Fruit fly (Drosophila melanogaster) whole organism, wandering third instar larva: ENCODE measurements around the gene CG2082.
A peak's percentile ranks its signal among the peaks of the same experiment; 100 is the strongest.

ENCODE experiments used
- Abd-B ChIP-seq: fragments of >200 bp; optimal IDR thresholded peaks from 2 replicates; lab custom pipeline; 2017; ENCODE audit warnings: missing biosample characterization, missing genetic modification characterization
- CG32264 ChIP-seq: fragments of 200-800 bp; sonication (Bioruptor generic); optimal IDR thresholded peaks from 2 replicates; lab custom pipeline; 2016; ENCODE audit warnings: missing biosample characterization, missing genetic modification characterization
- CG9705 ChIP-seq: fragments of 200-800 bp; sonication (Bioruptor generic); optimal IDR thresholded peaks from 2 replicates; lab custom pipeline; 2018; ENCODE audit warnings: missing biosample characterization, mild to moderate bottlenecking, missing genetic modification characterization
- CrebA ChIP-seq: fragments of 200-800 bp; sonication (Bioruptor generic); optimal IDR thresholded peaks from 2 replicates; lab custom pipeline; 2016; ENCODE audit warnings: missing biosample characterization, mild to moderate bottlenecking, missing genetic modification characterization, borderline replicate concordance
- Dfd ChIP-seq: fragments of >200 bp; optimal IDR thresholded peaks from 2 replicates; lab custom pipeline; 2017; ENCODE audit warnings: missing biosample characterization, missing genetic modification characterization
- Dif ChIP-seq: fragments of 200-275, 200-300 bp; sonication (Bioruptor generic); optimal IDR thresholded peaks from 2 replicates; lab custom pipeline; 2018; ENCODE audit warnings: missing biosample characterization, missing genetic modification characterization; ENCODE audit not compliant: partially characterized antibody
- GATAd ChIP-seq: sonication (Bioruptor generic); optimal IDR thresholded peaks from 2 replicates; lab custom pipeline; 2016; ENCODE audit warnings: missing biosample characterization, missing genetic modification characterization
- HLH106 ChIP-seq: fragments of 200-800 bp; optimal IDR thresholded peaks from 3 replicates; lab custom pipeline; 2019; ENCODE audit warnings: missing biosample characterization, mild to moderate bottlenecking, missing genetic modification characterization, moderate library complexity
- Hr78 ChIP-seq: fragments of >200 bp; optimal IDR thresholded peaks from 2 replicates; lab custom pipeline; 2017; ENCODE audit warnings: missing biosample characterization, missing genetic modification characterization
- Hr83 ChIP-seq: fragments of 200-300 bp; sonication (Bioruptor generic); optimal IDR thresholded peaks from 2 replicates; lab custom pipeline; 2016; ENCODE audit warnings: missing biosample characterization, mild to moderate bottlenecking, missing genetic modification characterization, moderate library complexity; ENCODE audit not compliant: poor library complexity, severe bottlenecking
- Jra ChIP-seq: sonication (Bioruptor generic); optimal IDR thresholded peaks from 2 replicates; lab custom pipeline; 2016; ENCODE audit warnings: missing biosample characterization, missing genetic modification characterization
- Mio ChIP-seq: sonication (Bioruptor generic); optimal IDR thresholded peaks from 2 replicates; lab custom pipeline; 2016; ENCODE audit warnings: missing biosample characterization, missing genetic modification characterization
- Myc ChIP-seq: fragments of >200 bp; optimal IDR thresholded peaks from 2 replicates; lab custom pipeline; 2017
- OdsH ChIP-seq: fragments of 200-800 bp; sonication (Bioruptor generic); optimal IDR thresholded peaks from 2 replicates; lab custom pipeline; 2016; ENCODE audit warnings: missing biosample characterization, mild to moderate bottlenecking, missing genetic modification characterization
- Sp1 ChIP-seq: fragments of 200-800 bp; sonication (Bioruptor generic); optimal IDR thresholded peaks from 3 replicates; lab custom pipeline; 2019; ENCODE audit warnings: missing biosample characterization, mild to moderate bottlenecking, missing genetic modification characterization, moderate library complexity
- Vsx2 ChIP-seq: fragments of 200-300, 225-300 bp; sonication (Bioruptor generic); optimal IDR thresholded peaks from 2 replicates; lab custom pipeline; 2018; ENCODE audit warnings: missing biosample characterization, missing genetic modification characterization; ENCODE audit not compliant: partially characterized antibody
- br ChIP-seq: fragments of 200-800 bp; sonication (Bioruptor generic); optimal IDR thresholded peaks from 2 replicates; lab custom pipeline; 2016; ENCODE audit warnings: missing biosample characterization, missing genetic modification characterization
- dl ChIP-seq, 2 experiments: fragments of 175-275, 200-275 bp in 1 of 2; fragments of 200-275 bp in 1 of 2; sonication (Bioruptor generic); optimal IDR thresholded peaks; lab custom pipeline; 2018; ENCODE audit warnings: mild to moderate bottlenecking in 2 of 2, missing biosample characterization in 2 of 2, missing genetic modification characterization in 2 of 2, moderate library complexity in 2 of 2; ENCODE audit not compliant: partially characterized antibody in 2 of 2, insufficient read depth in 1 of 2
- dmrt93B ChIP-seq: fragments of 200-800 bp; sonication (Bioruptor generic); optimal IDR thresholded peaks from 2 replicates; lab custom pipeline; 2018; ENCODE audit warnings: missing biosample characterization, mild to moderate bottlenecking, missing genetic modification characterization
- ey ChIP-seq: fragments of 200-800 bp; sonication (Bioruptor generic); optimal IDR thresholded peaks from 2 replicates; lab custom pipeline; 2016; ENCODE audit warnings: missing biosample characterization, missing genetic modification characterization
- foxo ChIP-seq, 2 experiments: fragments of 200-800 bp; sonication (Bioruptor generic); optimal IDR thresholded peaks; 2 replicates in 1 of 2; 3 replicates in 1 of 2; lab custom pipeline; 2016 to 2017; ENCODE audit warnings: missing biosample characterization in 2 of 2, missing genetic modification characterization in 2 of 2
- fru ChIP-seq: fragments of 200-800 bp; sonication (Bioruptor generic); optimal IDR thresholded peaks from 3 replicates; lab custom pipeline; 2016; ENCODE audit warnings: missing biosample characterization, mild to moderate bottlenecking, missing genetic modification characterization
- h ChIP-seq: fragments of 200-800 bp; sonication (Bioruptor generic); optimal IDR thresholded peaks from 3 replicates; lab custom pipeline; 2016; ENCODE audit warnings: missing biosample characterization, mild to moderate bottlenecking, missing genetic modification characterization
- jim ChIP-seq: fragments of 175-275, 200-325 bp; sonication (Bioruptor generic); optimal IDR thresholded peaks from 2 replicates; lab custom pipeline; 2016; ENCODE audit warnings: missing biosample characterization, mild to moderate bottlenecking, missing genetic modification characterization
- lola ChIP-seq: fragments of >200 bp; optimal IDR thresholded peaks from 2 replicates; lab custom pipeline; 2017; ENCODE audit warnings: missing biosample characterization, missing genetic modification characterization
- pan ChIP-seq: fragments of >200 bp; optimal IDR thresholded peaks from 2 replicates; lab custom pipeline; 2017
- psq ChIP-seq: fragments of 200-800 bp; sonication (Bioruptor generic); optimal IDR thresholded peaks from 3 replicates; lab custom pipeline; 2017; ENCODE audit warnings: missing biosample characterization, mild to moderate bottlenecking, missing genetic modification characterization, moderate library complexity
- rgr ChIP-seq: fragments of 200-800 bp; sonication (Bioruptor generic); optimal IDR thresholded peaks from 3 replicates; lab custom pipeline; 2016; ENCODE audit warnings: missing biosample characterization, mild to moderate bottlenecking, missing genetic modification characterization
- sage ChIP-seq: fragments of 200-800 bp; sonication (Bioruptor generic); optimal IDR thresholded peaks from 2 replicates; lab custom pipeline; 2016; ENCODE audit warnings: missing biosample characterization, mild to moderate bottlenecking, missing genetic modification characterization
- sv ChIP-seq: fragments of 200-800 bp; sonication (Bioruptor generic); optimal IDR thresholded peaks from 3 replicates; lab custom pipeline; 2016; ENCODE audit warnings: missing biosample characterization, missing genetic modification characterization
- usp ChIP-seq: fragments of >200 bp; optimal IDR thresholded peaks from 2 replicates; lab custom pipeline; 2017; ENCODE audit warnings: missing biosample characterization, missing genetic modification characterization
- woc ChIP-seq: sonication (Bioruptor generic); optimal IDR thresholded peaks from 2 replicates; lab custom pipeline; 2016; ENCODE audit warnings: missing biosample characterization, mild to moderate bottlenecking, missing genetic modification characterization

The CG2082 gene

dm6 chr3R:5771614-5772202 lies 9.2 kb downstream of the CG2082 start:
- TF ChIP-seq CG9705 (no peak), Dfd (no peak), Sp1 (GFP tag; lab: Kevin White, UChicago) (no peak), HLH106 (no peak), psq (GFP tag; lab: Kevin White, UChicago) (no peak), dmrt93B (GFP tag; lab: Kevin White, UChicago) (no peak), h (no peak), rgr (GFP tag; lab: Kevin White, UChicago) (no peak), Hr83 (GFP tag; lab: Kevin White, UChicago) (no peak)

- no peak for TF ChIP-seq Vsx2
- no peak for TF ChIP-seq ey (GFP tag; lab: Kevin White, UChicago)
- no peak for TF ChIP-seq Abd-B (GFP tag; lab: Kevin White, UChicago)
- no peak for TF ChIP-seq GATAd
- no peak for TF ChIP-seq Hr83 (GFP tag; lab: Kevin White, UChicago)
- no peak for TF ChIP-seq Sp1 (GFP tag; lab: Kevin White, UChicago)
- no peak for TF ChIP-seq fru
These were observed 19.9 kb downstream of the CG2082 start for dm6 chr3R:5760980-5761379.

- TF ChIP-seq h, result no peak
- peak; percentile 55 for TF ChIP-seq Jra (GFP tag; lab: Kevin White, UChicago)
- TF ChIP-seq Mio (GFP tag; lab: Kevin White, UChicago), result no peak
- peak; percentile 5 for TF ChIP-seq CG9705
- no peak for TF ChIP-seq psq (GFP tag; lab: Kevin White, UChicago)
- TF ChIP-seq OdsH, result peak; percentile 18
- peak; percentile 25 for TF ChIP-seq ey (GFP tag; lab: Kevin White, UChicago)
- TF ChIP-seq Hr83 (GFP tag; lab: Kevin White, UChicago), result peak; percentile 85
- TF ChIP-seq CrebA, result no peak
- TF ChIP-seq HLH106, result peak; percentile 59
- no peak for TF ChIP-seq Dfd
- no peak for TF ChIP-seq foxo (GFP tag; optimal IDR thresholded peaks at IDR 0.05; lab: Kevin White, UChicago)
These were observed 22.2 kb downstream of the CG2082 start, which contains the start of gene Sec8 for dm6 chr3R:5758624-5759209. Gene Sec8, minus strand, starts transcription at chr3R:5758997.

dm6 chr3R:5754594-5754993 lies 26.3 kb downstream of the CG2082 start, which contains the start of gene Dcps:
Gene Dcps, minus strand, starts transcription at chr3R:5754774.
- TF ChIP-seq Myc (lab: Kevin White, UChicago) (peak; percentile 37), CrebA (no peak), sage (peak; percentile 27), Hr83 (GFP tag; lab: Kevin White, UChicago) (no peak)

- TF ChIP-seq GATAd, result no peak
- no peak for TF ChIP-seq Myc (lab: Kevin White, UChicago)
- no peak for TF ChIP-seq dmrt93B (GFP tag; lab: Kevin White, UChicago)
- TF ChIP-seq h, result no peak
- TF ChIP-seq lola (GFP tag; lab: Kevin White, UChicago), result no peak
- no peak for TF ChIP-seq br (GFP tag; lab: Kevin White, UChicago)
- no peak for TF ChIP-seq Mio (GFP tag; lab: Kevin White, UChicago)
- TF ChIP-seq, all 38 proteins: peak for 0
These were observed 34.2 kb downstream of the CG2082 start for dm6 chr3R:5746646-5747045.

- peak; percentile 84 for TF ChIP-seq Myc (lab: Kevin White, UChicago)
- TF ChIP-seq ey (GFP tag; lab: Kevin White, UChicago), result peak; percentile 27
- TF ChIP-seq Sp1 (GFP tag; lab: Kevin White, UChicago), result peak; percentile 11
- peak; percentile 48 for TF ChIP-seq fru
- TF ChIP-seq h, result peak; percentile 62
- no peak for TF ChIP-seq CrebA
- peak; percentile 2 for TF ChIP-seq rgr (GFP tag; lab: Kevin White, UChicago)
- TF ChIP-seq psq (GFP tag; lab: Kevin White, UChicago), result peak; percentile 15
- peak; percentile 29 for TF ChIP-seq OdsH
- no peak for TF ChIP-seq sage
- TF ChIP-seq CG32264 (GFP tag; lab: Kevin White, UChicago), result no peak
- TF ChIP-seq Hr83 (GFP tag; lab: Kevin White, UChicago), result no peak
- TF ChIP-seq HLH106, result peak; percentile 20
- no peak for TF ChIP-seq dmrt93B (GFP tag; lab: Kevin White, UChicago)
- TF ChIP-seq dl (GFP tag; optimal IDR thresholded peaks at IDR 0.05; lab: Kevin White, UChicago; ENCODE audit: insufficient read depth in 1 of 2, partially characterized antibody in 2 of 2), result no peak
- no peak for TF ChIP-seq Dif (GFP tag; lab: Kevin White, UChicago)
- TF ChIP-seq jim, result no peak
- no peak for TF ChIP-seq Mio (GFP tag; lab: Kevin White, UChicago)
- TF ChIP-seq GATAd, result no peak
- TF ChIP-seq pan, result no peak
- no peak for TF ChIP-seq Hr78 (GFP tag; lab: Kevin White, UChicago)
- TF ChIP-seq woc (GFP tag; lab: Kevin White, UChicago), result peak; percentile 74
- TF ChIP-seq Jra (GFP tag; lab: Kevin White, UChicago), result no peak
- TF ChIP-seq lola (GFP tag; lab: Kevin White, UChicago), result peak; percentile 37
- no peak for TF ChIP-seq usp (GFP tag; lab: Kevin White, UChicago)
- no peak for TF ChIP-seq sv (GFP tag; lab: Kevin White, UChicago)
These were observed 38.3 kb downstream of the CG2082 start, which contains the start of the genes Sym and Madm for dm6 chr3R:5742278-5743196. Gene Sym, minus strand, starts transcription at chr3R:5742476. Gene Madm, plus strand, starts transcription at chr3R:5742510.
